Fruit fly (Drosophila melanogaster): ENCODE results near the gene Cyp18a1.

DNA sequence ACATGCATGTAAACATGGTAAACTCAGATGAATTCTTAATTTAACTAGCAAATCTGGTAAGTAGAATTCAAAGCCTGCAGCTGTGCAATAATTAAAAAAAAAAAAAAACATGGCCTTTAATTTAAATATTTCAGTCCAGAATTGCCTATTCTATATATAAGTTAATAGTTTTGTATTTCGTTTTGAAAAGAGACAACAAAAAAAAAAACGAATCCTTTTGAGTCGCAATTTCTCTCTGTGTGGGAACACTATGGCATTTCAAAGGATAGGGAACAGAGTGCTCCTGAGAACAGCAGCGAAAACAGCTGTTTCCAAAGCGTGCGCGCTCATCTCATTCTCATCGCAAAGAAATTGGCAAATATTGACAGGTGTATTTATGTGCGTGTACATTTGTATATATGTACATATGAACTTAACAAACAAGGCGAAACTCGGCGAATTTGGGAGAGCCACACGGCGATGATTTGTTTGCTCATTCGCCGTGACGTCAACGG, 47.1 kb downstream of the Cyp18a1 start:
- TF ChIP-seq CG12768 (GFP tag; optimal IDR thresholded peaks at IDR 0.05) (no peak), Clk (GFP tag; optimal IDR thresholded peaks at IDR 0.05) (no peak), kay (GFP tag; ENCODE audit: borderline replicate concordance) (no peak), tj (GFP tag; optimal IDR thresholded peaks at IDR 0.05) (peak; percentile 10)

Measured in whole organism, adult.